Worm (Caenorhabditis elegans): ENCODE measurements around the gene acr-9.

- TF ChIP-seq tbx-11 (GFP tag; IDR thresholded peaks at IDR 0.05) (no peak), ama-1 (optimal IDR thresholded peaks at IDR 0.05) (no peak), ceh-13 (GFP tag; optimal IDR thresholded peaks at IDR 0.05) (no peak), hmbx-1 (tag; optimal IDR thresholded peaks at IDR 0.05) (no peak), pes-1 (GFP tag; IDR thresholded peaks at IDR 0.05) (no peak), ceh-36 (tag; optimal IDR thresholded peaks at IDR 0.05) (no peak), tra-4 (tag; optimal IDR thresholded peaks at IDR 0.05) (no peak), ets-7 (tag; optimal IDR thresholded peaks at IDR 0.05) (no peak), B0310.2 (tag; optimal IDR thresholded peaks at IDR 0.05) (no peak), scrt-1 (GFP tag; IDR thresholded peaks at IDR 0.05) (no peak)
These were observed 41.6 kb downstream of the acr-9 start, which contains the start of gene F54B11.9 for ce11 chrX:13604946-13605617.

Data from whole organism, early embryonic.